Fruit fly (Drosophila melanogaster) whole organism: ENCODE measurements around the gene ppk13.

Source experiments
- CG8478 ChIP-seq: fragments of >200 bp; optimal IDR thresholded peaks from 2 replicates; lab custom pipeline; 2018; ENCODE audit warnings: inconsistent platforms
- Dll ChIP-seq: fragments of >200 bp; optimal IDR thresholded peaks from 2 replicates; lab custom pipeline; 2017
- EcR ChIP-seq, 2 experiments: fragments of >200 bp; optimal IDR thresholded peaks; 2 replicates each; lab custom pipeline; 2017; ENCODE audit warnings: missing biosample characterization in 2 of 2, missing genetic modification characterization in 2 of 2, missing genetic modification reagents in 2 of 2
- pan ChIP-seq: fragments of >200 bp; optimal IDR thresholded peaks from 2 replicates; lab custom pipeline; 2017
- psq ChIP-seq: fragments of >200 bp; optimal IDR thresholded peaks from 2 replicates; lab custom pipeline; 2017
- usp ChIP-seq: fragments of >200 bp; optimal IDR thresholded peaks from 2 replicates; lab custom pipeline; 2017; ENCODE audit warnings: missing biosample characterization, missing genetic modification characterization, mixed read lengths

Gene ppk13

DNA sequence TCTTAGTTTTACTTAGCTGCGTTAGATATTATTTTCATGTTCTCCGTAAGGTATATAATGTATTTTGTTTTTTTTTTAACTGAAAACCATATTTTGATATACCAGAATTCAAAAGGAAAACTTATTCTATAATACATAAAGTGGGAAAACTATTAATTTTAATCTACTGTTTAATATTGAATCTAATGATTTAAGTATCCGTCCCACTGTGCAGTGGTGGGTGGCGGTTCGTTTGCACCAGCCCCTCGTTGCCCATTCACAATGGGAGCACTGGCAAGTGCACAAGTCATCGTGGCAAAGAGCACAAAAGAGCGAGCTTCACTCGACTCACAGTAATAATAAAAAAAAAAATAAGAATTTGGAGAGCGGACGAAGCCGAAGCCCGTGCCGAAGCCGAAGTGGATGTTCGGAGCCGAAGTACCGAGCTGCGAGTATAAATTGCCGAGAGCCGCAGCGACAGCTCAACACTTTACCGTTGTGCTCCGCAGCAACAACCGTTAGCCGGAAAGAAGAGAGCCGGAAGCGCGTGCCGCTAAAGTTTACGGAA lies 8.0 kb upstream of the ppk13 start, which contains the start of gene CG34136:
CG34136 (plus strand) TSS at position 475 of the 547 bp plus-strand sequence.
- no peak for TF ChIP-seq psq (lab: Kevin White, UChicago)
- no peak for TF ChIP-seq pan (lab: Kevin White, UChicago)
- TF ChIP-seq CG8478 (lab: Kevin White, UChicago), result no peak
- no peak for TF ChIP-seq EcR (GFP tag; optimal IDR thresholded peaks at IDR 0.05; lab: Kevin White, UChicago)
- no peak for TF ChIP-seq usp (GFP tag; lab: Kevin White, UChicago)
- no peak for TF ChIP-seq Dll (lab: Kevin White, UChicago)

DNA sequence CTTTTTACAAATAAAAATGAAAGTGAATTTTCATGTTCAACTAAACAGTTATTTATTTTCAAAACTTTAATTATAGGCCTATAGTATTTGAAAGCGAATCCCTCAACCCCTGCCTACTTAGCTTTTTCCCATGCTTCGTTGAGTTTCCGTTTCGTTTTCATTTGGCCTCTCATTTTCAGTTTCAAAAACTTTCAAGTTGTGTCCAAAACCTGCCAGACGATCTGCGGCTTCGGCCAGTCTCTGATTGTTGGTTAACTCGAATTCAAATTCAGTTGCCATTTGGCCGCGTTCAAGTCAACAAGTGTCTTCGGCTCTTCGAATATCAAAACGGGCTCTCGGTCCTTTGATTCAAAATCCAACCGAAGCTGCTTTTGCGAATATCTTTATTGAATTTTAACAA lies 2.4 kb upstream of the ppk13 start, which contains the start of gene CG14397:
CG14397 (plus strand) TSS at position 270 of the 400 bp plus-strand sequence.
- TF ChIP-seq EcR (GFP tag; optimal IDR thresholded peaks at IDR 0.05; lab: Kevin White, UChicago) (no peak), CG8478 (lab: Kevin White, UChicago) (no peak), usp (GFP tag; lab: Kevin White, UChicago) (no peak), psq (lab: Kevin White, UChicago) (no peak), Dll (lab: Kevin White, UChicago) (no peak), pan (lab: Kevin White, UChicago) (no peak)

DNA sequence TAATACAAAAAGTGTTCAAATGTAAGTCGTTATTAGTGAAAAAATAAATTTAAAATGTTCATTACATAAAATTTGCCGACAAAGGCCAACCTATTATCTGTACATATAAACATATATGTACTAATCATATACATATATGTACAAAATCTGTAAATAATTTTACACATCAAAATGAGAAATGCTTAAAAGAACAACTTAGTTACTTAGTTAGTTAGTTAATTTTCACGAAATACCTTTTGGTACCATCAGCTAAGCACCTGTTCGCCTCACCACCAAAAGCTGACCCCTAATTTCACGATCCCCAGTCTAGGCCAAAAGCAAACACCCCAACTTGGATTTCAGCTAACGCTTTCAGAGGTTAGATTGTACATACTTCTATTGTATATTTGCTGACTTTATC lies 524 bp upstream of the ppk13 start, which contains the start of gene CG9259:
CG9259 (plus strand) TSS at position 301 of the 400 bp plus-strand sequence.
- TF ChIP-seq EcR (GFP tag; optimal IDR thresholded peaks at IDR 0.05; lab: Kevin White, UChicago) (no peak), pan (lab: Kevin White, UChicago) (no peak), usp (GFP tag; lab: Kevin White, UChicago) (no peak), Dll (lab: Kevin White, UChicago) (no peak), CG8478 (lab: Kevin White, UChicago) (no peak), psq (lab: Kevin White, UChicago) (no peak)

DNA sequence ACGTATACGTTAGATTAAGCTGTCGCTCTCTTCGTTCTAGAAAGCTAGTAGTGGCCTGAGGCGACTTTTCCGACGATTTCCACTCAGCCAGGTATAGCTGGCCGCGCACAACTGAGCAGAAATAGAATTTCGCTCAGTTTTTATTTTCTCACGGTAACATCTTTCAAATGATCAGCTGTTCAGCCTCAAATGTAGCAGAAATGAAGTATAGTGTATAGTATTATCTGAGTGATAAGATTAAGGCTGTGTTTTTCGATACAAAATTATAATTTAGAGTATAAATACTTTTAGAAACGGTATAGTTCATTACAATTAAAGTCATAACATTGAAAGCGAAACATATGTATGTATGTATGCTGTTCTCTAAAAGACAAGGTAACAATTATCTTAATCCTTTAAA lies 2.1 kb downstream of the ppk13 start, which contains the start of gene CG33509:
CG33509 (minus strand) TSS at position 101 of the 400 bp plus-strand sequence.
- TF ChIP-seq usp (GFP tag; lab: Kevin White, UChicago), result no peak
- TF ChIP-seq CG8478 (lab: Kevin White, UChicago), result no peak
- no peak for TF ChIP-seq psq (lab: Kevin White, UChicago)
- TF ChIP-seq Dll (lab: Kevin White, UChicago), result no peak
- TF ChIP-seq EcR (GFP tag; optimal IDR thresholded peaks at IDR 0.05; lab: Kevin White, UChicago), result no peak
- TF ChIP-seq pan (lab: Kevin White, UChicago), result no peak

- no peak for TF ChIP-seq psq (lab: Kevin White, UChicago)
- TF ChIP-seq Dll (lab: Kevin White, UChicago), result no peak
- no peak for TF ChIP-seq CG8478 (lab: Kevin White, UChicago)
- no peak for TF ChIP-seq EcR (GFP tag; optimal IDR thresholded peaks at IDR 0.05; lab: Kevin White, UChicago)
- no peak for TF ChIP-seq usp (GFP tag; lab: Kevin White, UChicago)
- TF ChIP-seq pan (lab: Kevin White, UChicago), result no peak
Observed at dm6 chr2L:21084268-21084667, 4.3 kb downstream of the ppk13 start, which contains the start of gene CG33510. CG33510 (minus strand) TSS chr2L:21084326.

dm6 chr2L:21082444-21083201 lies 5.9 kb downstream of the ppk13 start, which contains the start of gene CG33511:
CG33511 (minus strand) TSS chr2L:21082494.
- TF ChIP-seq pan (lab: Kevin White, UChicago), result no peak
- no peak for TF ChIP-seq usp (GFP tag; lab: Kevin White, UChicago)
- no peak for TF ChIP-seq psq (lab: Kevin White, UChicago)
- TF ChIP-seq EcR (GFP tag; optimal IDR thresholded peaks at IDR 0.05; lab: Kevin White, UChicago), result no peak
- TF ChIP-seq Dll (lab: Kevin White, UChicago), result no peak
- TF ChIP-seq CG8478 (lab: Kevin White, UChicago), result no peak

DNA sequence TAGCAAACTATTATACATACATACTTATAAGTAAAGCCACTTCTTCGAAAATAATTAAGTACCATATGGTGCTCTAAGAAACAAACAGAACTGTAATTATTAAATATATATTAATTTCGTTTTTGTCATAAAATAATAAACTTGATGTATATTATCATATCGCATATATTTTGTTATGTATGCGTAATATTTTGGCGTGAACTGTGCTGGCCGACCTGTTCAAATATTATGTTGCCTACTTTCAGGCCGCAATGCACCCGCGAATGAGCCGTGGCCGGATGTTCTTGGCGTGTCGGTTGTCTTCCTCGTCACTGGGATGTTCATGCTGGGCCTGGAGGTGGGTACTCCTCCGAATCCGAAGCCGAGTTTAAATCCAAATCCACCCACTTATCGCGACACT lies 10.7 kb downstream of the ppk13 start:
- TF ChIP-seq CG8478 (lab: Kevin White, UChicago), result no peak
- TF ChIP-seq psq (lab: Kevin White, UChicago), result no peak

DNA sequence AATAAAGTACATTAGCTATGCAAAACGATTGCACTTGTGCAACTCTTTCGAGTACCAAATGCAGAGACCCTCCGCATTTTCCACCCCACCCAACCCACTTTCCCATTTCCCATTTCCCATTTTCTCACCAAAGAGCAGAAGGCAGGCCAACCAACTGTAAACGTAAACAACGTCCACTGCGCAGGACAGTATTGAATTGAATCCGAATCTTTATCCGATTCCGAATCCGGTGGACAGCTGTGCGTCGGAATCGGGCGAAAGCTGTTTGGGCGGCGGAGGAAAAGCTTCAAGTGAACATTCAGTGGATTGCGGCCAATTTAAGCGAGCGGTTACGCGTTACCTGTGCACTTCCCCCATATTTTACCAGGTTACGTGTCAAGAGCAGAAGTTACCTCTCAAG lies 13.4 kb downstream of the ppk13 start, which contains the start of gene tadr:
tadr (plus strand) TSS at position 301 of the 400 bp plus-strand sequence.
- TF ChIP-seq EcR (GFP tag; optimal IDR thresholded peaks at IDR 0.05; lab: Kevin White, UChicago) (no peak), Dll (lab: Kevin White, UChicago) (no peak), CG8478 (lab: Kevin White, UChicago) (no peak), usp (GFP tag; lab: Kevin White, UChicago) (no peak), pan (lab: Kevin White, UChicago) (no peak), psq (lab: Kevin White, UChicago) (no peak)

- TF ChIP-seq usp (GFP tag; lab: Kevin White, UChicago) (no peak), EcR (GFP tag; optimal IDR thresholded peaks at IDR 0.05; lab: Kevin White, UChicago) (no peak), pan (lab: Kevin White, UChicago) (no peak), Dll (lab: Kevin White, UChicago) (no peak), CG8478 (lab: Kevin White, UChicago) (no peak), psq (lab: Kevin White, UChicago) (no peak)
Observed at dm6 chr2L:21073818-21074217, 14.7 kb downstream of the ppk13 start.

dm6 chr2L:21073300-21073699 lies 15.3 kb downstream of the ppk13 start:
- TF ChIP-seq usp (GFP tag; lab: Kevin White, UChicago) (no peak), EcR (GFP tag; optimal IDR thresholded peaks at IDR 0.05; lab: Kevin White, UChicago) (no peak), CG8478 (lab: Kevin White, UChicago) (no peak), Dll (lab: Kevin White, UChicago) (no peak), psq (lab: Kevin White, UChicago) (no peak), pan (lab: Kevin White, UChicago) (no peak)

DNA sequence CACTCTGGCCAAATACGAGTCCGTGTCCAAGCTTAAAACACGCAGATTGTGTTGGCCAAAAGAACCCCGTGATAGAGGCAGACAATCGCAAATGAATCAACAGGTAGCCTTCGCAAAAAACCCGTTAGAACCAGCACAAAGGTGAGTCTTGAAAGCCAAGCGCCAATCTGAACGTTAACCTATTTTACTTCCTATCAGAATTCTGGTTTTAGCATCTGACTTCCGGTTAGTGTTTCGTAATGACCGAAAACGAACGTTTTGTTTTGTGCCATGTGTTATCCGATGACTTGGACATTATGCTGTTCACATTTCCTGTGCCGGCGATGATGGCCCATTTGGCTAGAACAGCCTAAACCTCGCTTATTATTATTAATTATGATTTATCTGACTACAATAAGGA lies 16.2 kb downstream of the ppk13 start:
- TF ChIP-seq usp (GFP tag; lab: Kevin White, UChicago) (no peak), pan (lab: Kevin White, UChicago) (no peak), psq (lab: Kevin White, UChicago) (no peak), Dll (lab: Kevin White, UChicago) (no peak), EcR (GFP tag; optimal IDR thresholded peaks at IDR 0.05; lab: Kevin White, UChicago) (no peak), CG8478 (lab: Kevin White, UChicago) (no peak)
